Fruit fly (Drosophila melanogaster) whole organism, pupa: ENCODE results near the gene vret.

ENCODE experiments used
- CG14655 ChIP-seq: fragments of 200-800 bp; sonication (Bioruptor generic); optimal IDR thresholded peaks from 3 replicates; lab custom pipeline; 2017; ENCODE audit warnings: mild to moderate bottlenecking, missing biosample characterization, missing genetic modification reagents, missing genetic modification characterization
- CG17806 ChIP-seq: fragments of 200-800 bp; sonication (Bioruptor generic); optimal IDR thresholded peaks from 2 replicates; lab custom pipeline; 2018; ENCODE audit warnings: missing biosample characterization, mild to moderate bottlenecking, missing genetic modification characterization, moderate library complexity
- CG8159 ChIP-seq: fragments of 200-800 bp; sonication (Bioruptor generic); optimal IDR thresholded peaks from 3 replicates; lab custom pipeline; 2018; ENCODE audit warnings: missing biosample characterization, mild to moderate bottlenecking, missing genetic modification characterization, moderate library complexity
- Pif1B ChIP-seq: fragments of 200-800 bp; sonication (Bioruptor generic); optimal IDR thresholded peaks from 3 replicates; lab custom pipeline; 2016; ENCODE audit warnings: missing biosample characterization, missing genetic modification characterization
- Snoo ChIP-seq: fragments of 200-800 bp; sonication (Bioruptor generic); optimal IDR thresholded peaks from 3 replicates; lab custom pipeline; 2017; ENCODE audit warnings: missing biosample characterization, mild to moderate bottlenecking, missing genetic modification characterization, inconsistent platforms

- TF ChIP-seq CG17806 (no peak), Snoo (no peak), Pif1B (GFP tag; lab: Kevin White, UChicago) (no peak), CG14655 (GFP tag; lab: Kevin White, UChicago) (no peak), CG8159 (tag; lab: Kevin White, UChicago) (no peak)
Observed at dm6 chr3R:22727456-22727833, 17.9 kb downstream of the vret start.
